Worm (Caenorhabditis elegans): ENCODE measurements around the gene egl-10.

The egl-10 gene

ce11 chrV:12450441-12450840, 12.4 kb downstream of the egl-10 start, which contains the start of gene F28C1.1:
TSS of gene F28C1.1 (plus strand) at chrV:12450805.
- peak; percentile 17 for TF ChIP-seq F13C5.2 (tag; optimal IDR thresholded peaks at IDR 0.05)
- TF ChIP-seq tbx-11 (GFP tag; IDR thresholded peaks at IDR 0.05) = no peak

ce11 chrV:12449902-12450301, 12.9 kb downstream of the egl-10 start, which contains the start of gene C54D10.10:
TSS of gene C54D10.10 (minus strand) at chrV:12450002.
- TF ChIP-seq hmbx-1 (tag; optimal IDR thresholded peaks at IDR 0.05) (no peak), sea-1 (GFP tag; conservative IDR thresholded peaks at IDR 0.05) (no peak), tra-4 (tag; optimal IDR thresholded peaks at IDR 0.05) (no peak), hnd-1 (tag; optimal IDR thresholded peaks at IDR 0.05) (no peak), tbx-37 (GFP tag; conservative IDR thresholded peaks at IDR 0.05) (no peak), F13C5.2 (tag; optimal IDR thresholded peaks at IDR 0.05) (no peak), ets-7 (tag; optimal IDR thresholded peaks at IDR 0.05) (no peak), pes-1 (GFP tag; IDR thresholded peaks at IDR 0.05) (no peak), flt-1 (GFP tag; IDR thresholded peaks at IDR 0.05) (no peak), ceh-36 (tag; optimal IDR thresholded peaks at IDR 0.05) (no peak), ceh-13 (GFP tag; optimal IDR thresholded peaks at IDR 0.05) (no peak), hmg-4 (GFP tag; optimal IDR thresholded peaks at IDR 0.05) (no peak), B0310.2 (tag; optimal IDR thresholded peaks at IDR 0.05) (no peak), tbx-11 (GFP tag; IDR thresholded peaks at IDR 0.05) (no peak), scrt-1 (GFP tag; IDR thresholded peaks at IDR 0.05) (no peak), aly-1 (tag; optimal IDR thresholded peaks at IDR 0.05) (no peak), ama-1 (optimal IDR thresholded peaks at IDR 0.05) (no peak)

- TF ChIP-seq ets-7 (tag; optimal IDR thresholded peaks at IDR 0.05) (no peak), hmg-4 (GFP tag; optimal IDR thresholded peaks at IDR 0.05) (no peak), pes-1 (GFP tag; IDR thresholded peaks at IDR 0.05) (no peak), sea-1 (GFP tag; conservative IDR thresholded peaks at IDR 0.05) (no peak), scrt-1 (GFP tag; IDR thresholded peaks at IDR 0.05) (no peak), tra-4 (tag; optimal IDR thresholded peaks at IDR 0.05) (no peak), flt-1 (GFP tag; IDR thresholded peaks at IDR 0.05) (no peak), hmbx-1 (tag; optimal IDR thresholded peaks at IDR 0.05) (no peak), B0310.2 (tag; optimal IDR thresholded peaks at IDR 0.05) (no peak), tbx-37 (GFP tag; conservative IDR thresholded peaks at IDR 0.05) (no peak), tbx-11 (GFP tag; IDR thresholded peaks at IDR 0.05) (no peak), aly-1 (tag; optimal IDR thresholded peaks at IDR 0.05) (no peak), hnd-1 (tag; optimal IDR thresholded peaks at IDR 0.05) (no peak), ama-1 (optimal IDR thresholded peaks at IDR 0.05) (no peak), F13C5.2 (tag; optimal IDR thresholded peaks at IDR 0.05) (no peak), ceh-13 (GFP tag; optimal IDR thresholded peaks at IDR 0.05) (no peak), ceh-36 (tag; optimal IDR thresholded peaks at IDR 0.05) (no peak)
Measured at ce11 chrV:12446895-12447294, 15.9 kb downstream of the egl-10 start, which contains the start of the genes pals-38 and C54D10.9. TSS of gene pals-38 (minus strand) at chrV:12446995. TSS of gene C54D10.9 (plus strand) at chrV:12447153.

- TF ChIP-seq sea-1 (GFP tag; conservative IDR thresholded peaks at IDR 0.05) (no peak), aly-1 (tag; optimal IDR thresholded peaks at IDR 0.05) (no peak), hnd-1 (tag; optimal IDR thresholded peaks at IDR 0.05) (no peak), ets-7 (tag; optimal IDR thresholded peaks at IDR 0.05) (no peak), ceh-13 (GFP tag; optimal IDR thresholded peaks at IDR 0.05) (no peak), B0310.2 (tag; optimal IDR thresholded peaks at IDR 0.05) (no peak), hmg-4 (GFP tag; optimal IDR thresholded peaks at IDR 0.05) (no peak), scrt-1 (GFP tag; IDR thresholded peaks at IDR 0.05) (no peak), F13C5.2 (tag; optimal IDR thresholded peaks at IDR 0.05) (no peak), flt-1 (GFP tag; IDR thresholded peaks at IDR 0.05) (no peak), tbx-37 (GFP tag; conservative IDR thresholded peaks at IDR 0.05) (no peak), tbx-11 (GFP tag; IDR thresholded peaks at IDR 0.05) (no peak), tra-4 (tag; optimal IDR thresholded peaks at IDR 0.05) (no peak), ama-1 (optimal IDR thresholded peaks at IDR 0.05) (no peak), pes-1 (GFP tag; IDR thresholded peaks at IDR 0.05) (no peak)
Measured at ce11 chrV:12443754-12444153, 19.1 kb downstream of the egl-10 start, which contains the start of gene pals-39. TSS of gene pals-39 (minus strand) at chrV:12443854.

- no peak for TF ChIP-seq pes-1 (GFP tag; IDR thresholded peaks at IDR 0.05)
- TF ChIP-seq hmg-4 (GFP tag; optimal IDR thresholded peaks at IDR 0.05) = no peak
- TF ChIP-seq hnd-1 (tag; optimal IDR thresholded peaks at IDR 0.05) = no peak
- no peak for TF ChIP-seq ama-1 (optimal IDR thresholded peaks at IDR 0.05)
- no peak for TF ChIP-seq B0310.2 (tag; optimal IDR thresholded peaks at IDR 0.05)
- TF ChIP-seq tra-4 (tag; optimal IDR thresholded peaks at IDR 0.05) = no peak
- no peak for TF ChIP-seq hmbx-1 (tag; optimal IDR thresholded peaks at IDR 0.05)
- no peak for TF ChIP-seq ets-7 (tag; optimal IDR thresholded peaks at IDR 0.05)
- no peak for TF ChIP-seq F13C5.2 (tag; optimal IDR thresholded peaks at IDR 0.05)
- TF ChIP-seq tbx-11 (GFP tag; IDR thresholded peaks at IDR 0.05) = no peak
- TF ChIP-seq scrt-1 (GFP tag; IDR thresholded peaks at IDR 0.05) = no peak
Measured at ce11 chrV:12441420-12441819, 21.4 kb downstream of the egl-10 start, which contains the start of gene pals-37. TSS of gene pals-37 (minus strand) at chrV:12441520.

ce11 chrV:12433717-12434116, 29.1 kb downstream of the egl-10 start, which contains the start of gene srh-25:
TSS of gene srh-25 (minus strand) at chrV:12433817.
- no peak for TF ChIP-seq sea-1 (GFP tag; conservative IDR thresholded peaks at IDR 0.05)

- TF ChIP-seq ets-7 (tag; optimal IDR thresholded peaks at IDR 0.05) (no peak), pes-1 (GFP tag; IDR thresholded peaks at IDR 0.05) (no peak), aly-1 (tag; optimal IDR thresholded peaks at IDR 0.05) (no peak), hmg-4 (GFP tag; optimal IDR thresholded peaks at IDR 0.05) (no peak)
Measured at ce11 chrV:12433105-12433504, 29.7 kb downstream of the egl-10 start.

ce11 chrV:12432111-12432510, 30.7 kb downstream of the egl-10 start, which contains the start of gene C54D10.13:
TSS of gene C54D10.13 (minus strand) at chrV:12432289.
- TF ChIP-seq tbx-37 (GFP tag; conservative IDR thresholded peaks at IDR 0.05) = no peak
- no peak for TF ChIP-seq ama-1 (optimal IDR thresholded peaks at IDR 0.05)
- no peak for TF ChIP-seq ceh-13 (GFP tag; optimal IDR thresholded peaks at IDR 0.05)
- no peak for TF ChIP-seq hmbx-1 (tag; optimal IDR thresholded peaks at IDR 0.05)
- TF ChIP-seq hnd-1 (tag; optimal IDR thresholded peaks at IDR 0.05) = no peak
- no peak for TF ChIP-seq flt-1 (GFP tag; IDR thresholded peaks at IDR 0.05)
- TF ChIP-seq sea-1 (GFP tag; conservative IDR thresholded peaks at IDR 0.05) = no peak

Measured in whole organism, early embryonic.